Worm (Caenorhabditis elegans): Measurements from ENCODE around the gene fbxa-167.
A peak's percentile ranks its signal among the peaks of the same experiment; 100 is the strongest.

Gene fbxa-167

DNA sequence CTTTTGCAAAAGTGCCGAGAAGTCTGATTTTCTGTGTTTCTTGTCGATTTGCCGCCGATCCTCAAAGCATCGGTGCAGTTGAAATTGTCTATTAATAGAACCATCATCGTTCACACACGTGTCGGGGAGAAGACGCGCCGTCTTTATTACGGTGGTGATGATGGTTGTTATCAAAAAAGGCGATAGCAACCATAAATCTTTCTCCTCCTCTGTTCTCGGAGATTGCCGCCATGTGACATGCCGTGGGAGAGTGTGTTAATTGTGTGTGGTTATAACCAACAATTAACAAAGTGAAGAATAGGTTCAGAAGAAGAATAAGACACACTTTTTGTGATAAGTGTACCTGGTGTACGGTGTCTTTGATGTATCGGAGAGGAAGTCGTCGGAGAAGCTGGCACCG, 39.8 kb downstream of the fbxa-167 start (continued):
- no peak for TF ChIP-seq nhr-102 (tag; optimal IDR thresholded peaks at IDR 0.05)
- no peak for TF ChIP-seq Y5F2A.4 (GFP tag; optimal IDR thresholded peaks at IDR 0.05)
- TF ChIP-seq vab-7 (GFP tag; IDR thresholded peaks at IDR 0.05), result no peak
- TF ChIP-seq nhr-10 (tag; optimal IDR thresholded peaks at IDR 0.05), result peak; percentile 19
- TF ChIP-seq mes-2 (tag; optimal IDR thresholded peaks at IDR 0.05; ENCODE audit: poor library complexity, severe bottlenecking), result no peak
- TF ChIP-seq dve-1 (tag; optimal IDR thresholded peaks at IDR 0.05; ENCODE audit: insufficient read depth), result peak; percentile 37
- no peak for TF ChIP-seq pqm-1 (tag; optimal IDR thresholded peaks at IDR 0.05)
- TF ChIP-seq lin-39 (tag; optimal IDR thresholded peaks at IDR 0.05), result no peak
- no peak for TF ChIP-seq lim-7 (GFP tag; IDR thresholded peaks at IDR 0.05)
- no peak for TF ChIP-seq aly-2 (tag; optimal IDR thresholded peaks at IDR 0.05)
- TF ChIP-seq daf-19 (GFP tag; conservative IDR thresholded peaks at IDR 0.05), result no peak
- no peak for TF ChIP-seq ztf-7 (tag; optimal IDR thresholded peaks at IDR 0.05)
- TF ChIP-seq Y75B8A.6 (GFP tag; IDR thresholded peaks at IDR 0.05), result no peak
- TF ChIP-seq lin-1 (GFP tag; IDR thresholded peaks at IDR 0.05), result no peak
- no peak for TF ChIP-seq madf-5 (GFP tag; IDR thresholded peaks at IDR 0.05)
- TF ChIP-seq spr-1 (tag; optimal IDR thresholded peaks at IDR 0.05), result no peak
- TF ChIP-seq ZK546.5 (tag; optimal IDR thresholded peaks at IDR 0.05), result no peak
- TF ChIP-seq jun-1 (tag; optimal IDR thresholded peaks at IDR 0.05), result no peak
- no peak for TF ChIP-seq unc-39 (tag; optimal IDR thresholded peaks at IDR 0.05)
- no peak for TF ChIP-seq hmg-1.1 (GFP tag; IDR thresholded peaks at IDR 0.05)
- TF ChIP-seq nhr-41 (GFP tag; IDR thresholded peaks at IDR 0.05), result no peak
- TF ChIP-seq zfp-3 (GFP tag; conservative IDR thresholded peaks at IDR 0.05), result no peak
- 0 out of 2 replicates have a peak, but pooled peaks have one; percentile 18 for TF ChIP-seq ceh-20 (GFP tag; IDR thresholded peaks at IDR 0.05)
- TF ChIP-seq ctbp-1 (GFP tag; IDR thresholded peaks at IDR 0.05), result no peak
- no peak for TF ChIP-seq ceh-32 (tag; optimal IDR thresholded peaks at IDR 0.05; ENCODE audit: poor library complexity)
- no peak for TF ChIP-seq zip-2 (tag; optimal IDR thresholded peaks at IDR 0.05)
- no peak for TF ChIP-seq lin-29 (GFP tag; IDR thresholded peaks at IDR 0.05)
- no peak for TF ChIP-seq lin-15B (tag; optimal IDR thresholded peaks at IDR 0.05)
- no peak for TF ChIP-seq snpc-4 (tag; optimal IDR thresholded peaks at IDR 0.05)
- no peak for TF ChIP-seq egl-27 (tag; optimal IDR thresholded peaks at IDR 0.05)
- TF ChIP-seq fos-1 (tag; optimal IDR thresholded peaks at IDR 0.05), result no peak
- no peak for TF ChIP-seq zfp-2 (tag; optimal IDR thresholded peaks at IDR 0.05)
- no peak for TF ChIP-seq nhr-76 (tag; optimal IDR thresholded peaks at IDR 0.05)
- TF ChIP-seq arid-1 (GFP tag; conservative IDR thresholded peaks at IDR 0.05), result no peak
- TF ChIP-seq unc-130 (GFP tag; optimal IDR thresholded peaks at IDR 0.05), result no peak
- TF ChIP-seq pha-4 (GFP tag; IDR thresholded peaks at IDR 0.05), result no peak
- TF ChIP-seq pha-4 (tag; optimal IDR thresholded peaks at IDR 0.05), result no peak
- peak in 1 of 2 experiments; percentile 87 for TF ChIP-seq mdl-1 (tag; optimal IDR thresholded peaks at IDR 0.05)
- TF ChIP-seq ztf-11 (tag; optimal IDR thresholded peaks at IDR 0.05), result no peak
- no peak for TF ChIP-seq gei-8 (GFP tag; optimal IDR thresholded peaks at IDR 0.05)
- no peak for TF ChIP-seq hif-1 (tag; optimal IDR thresholded peaks at IDR 0.05)
- peak; percentile 63 for TF ChIP-seq cey-2 (tag; optimal IDR thresholded peaks at IDR 0.05; ENCODE audit: borderline replicate concordance, insufficient read depth)
- no peak for TF ChIP-seq F49E8.2 (tag; optimal IDR thresholded peaks at IDR 0.05; ENCODE audit: borderline replicate concordance)
- no peak for TF ChIP-seq spr-3 (GFP tag; optimal IDR thresholded peaks at IDR 0.05)
- peak; percentile 5 to 47 for TF ChIP-seq lsy-2 (tag; optimal IDR thresholded peaks at IDR 0.05)
- no peak for TF ChIP-seq snpc-1.2 (GFP tag; IDR thresholded peaks at IDR 0.05)
- TF ChIP-seq saeg-2 (GFP tag; IDR thresholded peaks at IDR 0.05), result no peak
- TF ChIP-seq zip-11 (GFP tag; IDR thresholded peaks at IDR 0.05), result no peak
- no peak for TF ChIP-seq ceh-82 (tag; optimal IDR thresholded peaks at IDR 0.05)
- peak; percentile 91 for TF ChIP-seq mxl-3 (GFP tag; optimal IDR thresholded peaks at IDR 0.05)
- TF ChIP-seq lin-13 (GFP tag; optimal IDR thresholded peaks at IDR 0.05), result no peak
- TF ChIP-seq sdz-12 (GFP tag; optimal IDR thresholded peaks at IDR 0.05), result no peak
